Worm (Caenorhabditis elegans): Measurements from ENCODE around the gene ttr-28.
A peak's percentile ranks its signal among the peaks of the same experiment; 100 is the strongest.

ttr-28 gene

DNA sequence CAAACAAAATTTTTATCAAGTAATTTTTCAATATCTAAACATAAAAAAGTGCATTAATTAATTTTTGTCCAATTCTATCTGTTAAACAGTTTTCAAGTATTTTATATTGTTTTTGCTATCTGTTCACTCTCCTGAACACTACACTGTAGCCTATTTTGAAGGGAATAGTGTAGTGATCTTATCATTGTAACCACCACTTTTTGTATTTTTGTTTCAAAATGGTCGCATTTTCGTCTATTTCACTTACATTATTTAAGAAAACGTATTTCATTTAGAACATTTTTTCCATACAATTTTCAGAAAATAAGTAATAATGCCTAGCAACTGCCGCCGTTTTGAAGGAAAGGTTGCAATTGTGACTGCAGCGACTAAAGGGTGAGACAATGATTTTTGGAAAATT is 17.3 kb upstream of the ttr-28 start, which contains the start of gene dhrs-4:
dhrs-4 (plus strand) TSS at position 301 of the 400 bp plus-strand sequence.
- TF ChIP-seq nhr-20 (tag; optimal IDR thresholded peaks at IDR 0.05) (peak; percentile 14), elt-2 (tag; optimal IDR thresholded peaks at IDR 0.05) (no peak)

DNA sequence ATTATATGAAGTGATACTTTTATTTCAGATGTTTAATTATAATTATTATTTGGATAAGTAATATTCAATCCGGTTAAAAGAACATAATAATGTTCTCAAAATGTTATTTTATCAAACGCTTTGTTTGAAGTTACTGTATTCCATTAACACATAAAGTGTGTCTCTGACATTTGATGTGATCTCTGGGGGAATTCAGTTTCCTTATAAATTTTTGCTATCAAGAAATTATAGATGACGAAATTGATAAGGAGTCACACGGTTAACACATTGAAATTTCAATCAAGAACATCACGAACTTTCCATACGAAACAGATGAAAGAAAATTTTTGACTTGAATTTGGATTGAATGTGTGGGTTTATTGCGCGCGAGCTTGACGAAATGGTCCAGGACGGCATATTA is 16.7 kb upstream of the ttr-28 start:
- TF ChIP-seq lin-35 (GFP tag; optimal IDR thresholded peaks at IDR 0.05) = peak in 1 of 2 experiments; percentile 26
- TF ChIP-seq fkh-10 (GFP tag; optimal IDR thresholded peaks at IDR 0.05) = no peak
- TF ChIP-seq elt-2 (tag; optimal IDR thresholded peaks at IDR 0.05) = peak; percentile 74
- TF ChIP-seq nhr-47 (tag; optimal IDR thresholded peaks at IDR 0.05) = no peak
- peak; percentile 15 for TF ChIP-seq pax-3 (tag; optimal IDR thresholded peaks at IDR 0.05)
- TF ChIP-seq nhr-20 (tag; optimal IDR thresholded peaks at IDR 0.05) = peak; percentile 15

DNA sequence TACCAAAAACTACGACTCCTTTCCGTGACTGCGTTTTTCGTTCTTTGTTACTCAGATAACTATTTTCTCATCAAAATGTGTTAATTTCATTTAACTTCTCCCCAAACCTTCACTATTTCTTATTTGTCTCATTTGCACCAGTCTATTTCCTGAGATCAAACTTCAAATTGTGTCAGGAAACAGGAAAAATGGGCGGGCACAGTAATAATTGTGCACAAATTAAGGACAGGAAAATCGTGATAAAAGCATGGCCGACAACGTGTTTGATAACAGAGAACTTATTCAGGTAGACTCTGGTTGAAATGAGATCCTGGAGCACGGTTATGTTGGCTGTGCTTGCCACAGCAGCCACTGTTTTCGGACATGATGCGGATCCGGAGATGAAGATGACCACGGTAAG is 14.7 kb upstream of the ttr-28 start, which contains the start of gene lipl-1:
lipl-1 (plus strand) TSS at position 282 of the 400 bp plus-strand sequence.
- TF ChIP-seq nhr-11 (tag; optimal IDR thresholded peaks at IDR 0.05) (no peak), mep-1 (tag; optimal IDR thresholded peaks at IDR 0.05) (no peak), dsc-1 (tag; optimal IDR thresholded peaks at IDR 0.05) (no peak), sup-37 (GFP tag; optimal IDR thresholded peaks at IDR 0.05) (no peak), nhr-12 (tag; optimal IDR thresholded peaks at IDR 0.05) (no peak), unc-86 (tag; optimal IDR thresholded peaks at IDR 0.05) (no peak), nhr-76 (tag; optimal IDR thresholded peaks at IDR 0.05) (no peak), mef-2 (tag; optimal IDR thresholded peaks at IDR 0.05) (no peak), swsn-7 (tag; optimal IDR thresholded peaks at IDR 0.05) (no peak), xbp-1 (tag; optimal IDR thresholded peaks at IDR 0.05) (no peak), nhr-77 (tag; optimal IDR thresholded peaks at IDR 0.05) (no peak), nhr-20 (tag; optimal IDR thresholded peaks at IDR 0.05) (no peak), isw-1 (GFP tag; IDR thresholded peaks at IDR 0.05) (no peak), snu-23 (GFP tag; optimal IDR thresholded peaks at IDR 0.05) (no peak), Y116A8C.19 (tag; optimal IDR thresholded peaks at IDR 0.05; ENCODE audit: borderline replicate concordance) (no peak), zip-4 (GFP tag; optimal IDR thresholded peaks at IDR 0.05) (no peak), ceh-8 (GFP tag; optimal IDR thresholded peaks at IDR 0.05) (no peak)

DNA sequence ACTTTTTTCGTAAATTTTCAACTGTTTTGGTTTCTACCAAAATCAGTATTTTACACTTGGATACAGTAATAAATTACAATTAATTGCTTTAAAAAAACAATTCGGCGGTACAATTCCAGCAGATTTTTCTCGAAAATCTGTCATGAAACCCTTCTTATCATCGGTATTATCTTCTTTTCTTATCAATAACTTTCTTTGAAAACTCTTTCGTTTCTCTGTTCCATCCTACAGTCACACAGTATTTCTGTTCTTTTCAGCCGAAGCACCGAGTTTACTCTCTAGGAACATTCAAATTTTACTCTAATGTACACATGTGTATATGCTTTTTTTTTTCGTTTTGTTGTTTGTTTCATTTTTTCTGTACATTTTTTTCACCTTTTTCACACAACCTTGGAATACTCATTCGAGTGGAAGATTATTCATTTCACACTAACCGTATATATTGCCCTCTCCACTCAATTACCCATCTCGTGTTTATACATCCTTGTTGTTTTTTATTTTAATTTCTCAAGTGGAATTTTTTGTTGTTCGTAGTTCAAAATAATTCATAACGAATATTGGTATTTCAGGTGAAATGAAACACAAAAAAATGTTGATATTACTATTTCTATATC is 4.7 kb upstream of the ttr-28 start, which contains the start of gene nid-1:
nid-1 (plus strand) TSS at position 564 of the 614 bp plus-strand sequence.
- TF ChIP-seq nhr-71 (tag; optimal IDR thresholded peaks at IDR 0.05) (no peak), tbx-2 (tag; optimal IDR thresholded peaks at IDR 0.05) (no peak), efl-1 (optimal IDR thresholded peaks at IDR 0.05) (no peak), efl-1 (GFP tag; optimal IDR thresholded peaks at IDR 0.05 in 1 of 2) (peak in 1 of 2 experiments; percentile 77), elt-2 (tag; optimal IDR thresholded peaks at IDR 0.05) (peak; percentile 66), swsn-7 (tag; optimal IDR thresholded peaks at IDR 0.05) (no peak), dpl-1 (GFP tag; optimal IDR thresholded peaks at IDR 0.05) (no peak)

DNA sequence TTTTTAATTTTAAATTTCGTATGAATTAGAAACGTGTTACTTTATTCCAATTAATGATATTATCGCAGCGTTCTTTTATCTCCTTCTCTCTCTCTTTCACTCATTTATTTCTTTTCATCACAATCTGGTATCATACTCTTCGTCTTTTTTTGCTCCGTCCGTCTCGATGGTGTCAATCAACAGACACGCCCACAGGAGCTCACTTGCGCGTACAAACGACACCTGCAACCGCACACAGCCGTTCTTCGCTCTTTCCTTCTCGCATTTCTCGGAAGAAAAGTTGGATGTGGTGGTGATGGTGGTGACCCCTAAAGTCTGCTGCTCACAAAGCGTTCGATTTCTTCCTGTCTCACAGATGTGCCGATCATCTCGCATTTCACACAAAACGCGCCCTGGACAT is 3.6 kb upstream of the ttr-28 start:
- no peak for TF ChIP-seq elt-3 (tag; optimal IDR thresholded peaks at IDR 0.05)
- no peak for TF ChIP-seq zip-4 (GFP tag; optimal IDR thresholded peaks at IDR 0.05)
- TF ChIP-seq nhr-71 (tag; optimal IDR thresholded peaks at IDR 0.05) = no peak
- TF ChIP-seq aly-2 (tag; optimal IDR thresholded peaks at IDR 0.05) = no peak
- no peak for TF ChIP-seq nhr-85 (tag)
- TF ChIP-seq mef-2 (tag; optimal IDR thresholded peaks at IDR 0.05) = no peak
- TF ChIP-seq efl-1 (optimal IDR thresholded peaks at IDR 0.05) = no peak
- TF ChIP-seq efl-1 (GFP tag; optimal IDR thresholded peaks at IDR 0.05 in 1 of 2) = no peak
- no peak for TF ChIP-seq F16B12.6 (tag; optimal IDR thresholded peaks at IDR 0.05)
- TF ChIP-seq lin-35 (GFP tag; optimal IDR thresholded peaks at IDR 0.05) = no peak
- TF ChIP-seq swsn-7 (tag; optimal IDR thresholded peaks at IDR 0.05) = no peak
- no peak for TF ChIP-seq dpl-1 (GFP tag; optimal IDR thresholded peaks at IDR 0.05)
- no peak for TF ChIP-seq mab-9 (GFP tag; IDR thresholded peaks at IDR 0.05)
